Worm (Caenorhabditis elegans): ENCODE results near the gene pitr-2.

Gene pitr-2

ce11 chrV:9166306-9166705 lies 28.8 kb upstream of the pitr-2 start (continued):
- TF ChIP-seq nhr-11 (tag; optimal IDR thresholded peaks at IDR 0.05) (no peak), ztf-11 (tag; optimal IDR thresholded peaks at IDR 0.05) (no peak), nhr-90 (tag; optimal IDR thresholded peaks at IDR 0.05; ENCODE audit: poor library complexity) (peak; percentile 33), lin-39 (tag; optimal IDR thresholded peaks at IDR 0.05) (no peak), hlh-4 (tag; optimal IDR thresholded peaks at IDR 0.05) (no peak), grh-1 (GFP tag; IDR thresholded peaks at IDR 0.05) (peak; percentile 34), efl-1 (optimal IDR thresholded peaks at IDR 0.05) (no peak), efl-1 (GFP tag; optimal IDR thresholded peaks at IDR 0.05 in 1 of 2) (no peak), lin-35 (GFP tag; optimal IDR thresholded peaks at IDR 0.05) (no peak), unc-130 (tag; optimal IDR thresholded peaks at IDR 0.05) (no peak), dsc-1 (tag; optimal IDR thresholded peaks at IDR 0.05) (no peak), elt-3 (tag; optimal IDR thresholded peaks at IDR 0.05) (peak in 1 of 6 experiments; percentile 35), hpl-2 (GFP tag; optimal IDR thresholded peaks at IDR 0.05) (no peak), nhr-19 (GFP tag; conservative IDR thresholded peaks at IDR 0.05) (no peak), F16B12.6 (tag; optimal IDR thresholded peaks at IDR 0.05) (no peak), hlh-17 (GFP tag; optimal IDR thresholded peaks at IDR 0.05; ENCODE audit: borderline replicate concordance) (no peak), nhr-237 (tag; optimal IDR thresholded peaks at IDR 0.05) (no peak), egl-13 (tag; optimal IDR thresholded peaks at IDR 0.05) (no peak), unc-86 (tag; optimal IDR thresholded peaks at IDR 0.05) (no peak), lin-15B (tag; optimal IDR thresholded peaks at IDR 0.05) (no peak), ces-1 (GFP tag; optimal IDR thresholded peaks at IDR 0.05) (no peak), swsn-7 (tag; optimal IDR thresholded peaks at IDR 0.05) (no peak), ets-5 (GFP tag; IDR thresholded peaks at IDR 0.05) (no peak), dpl-1 (GFP tag; optimal IDR thresholded peaks at IDR 0.05) (no peak), efl-3 (GFP tag; optimal IDR thresholded peaks at IDR 0.05) (no peak), tbx-2 (tag; optimal IDR thresholded peaks at IDR 0.05) (no peak), nhr-20 (tag; optimal IDR thresholded peaks at IDR 0.05) (peak; percentile 57), snu-23 (GFP tag; optimal IDR thresholded peaks at IDR 0.05) (peak; percentile 43), ztf-4 (tag; optimal IDR thresholded peaks at IDR 0.05) (no peak), alr-1 (tag; optimal IDR thresholded peaks at IDR 0.05; ENCODE audit: borderline replicate concordance) (no peak), nhr-12 (tag; optimal IDR thresholded peaks at IDR 0.05) (no peak), nhr-84 (tag; optimal IDR thresholded peaks at IDR 0.05) (no peak), zip-4 (GFP tag; optimal IDR thresholded peaks at IDR 0.05) (no peak), irx-1 (tag; optimal IDR thresholded peaks at IDR 0.05) (peak; percentile 35), lin-14 (GFP tag; optimal IDR thresholded peaks at IDR 0.05) (peak; percentile 84), C16A3.4 (tag; optimal IDR thresholded peaks at IDR 0.05) (peak; percentile 12), aly-2 (tag; optimal IDR thresholded peaks at IDR 0.05) (no peak), zag-1 (tag; optimal IDR thresholded peaks at IDR 0.05) (no peak), aha-1 (tag; optimal IDR thresholded peaks at IDR 0.05) (no peak), fkh-4 (tag; optimal IDR thresholded peaks at IDR 0.05; ENCODE audit: borderline replicate concordance) (no peak), unc-30 (tag; optimal IDR thresholded peaks at IDR 0.05) (no peak), mep-1 (tag; optimal IDR thresholded peaks at IDR 0.05) (peak; percentile 32), sox-4 (tag; optimal IDR thresholded peaks at IDR 0.05) (no peak), ceh-63 (GFP tag; optimal IDR thresholded peaks at IDR 0.05) (no peak), ama-1 (optimal IDR thresholded peaks at IDR 0.05) (no peak), nhr-71 (tag; optimal IDR thresholded peaks at IDR 0.05) (peak; percentile 46), fkh-10 (GFP tag; optimal IDR thresholded peaks at IDR 0.05) (no peak), mef-2 (tag; optimal IDR thresholded peaks at IDR 0.05) (no peak)
